Worm (Caenorhabditis elegans): ENCODE results near the gene ugt-13.

Gene ugt-13

ce11 chrV:4890781-4891180 is 17.9 kb upstream of the ugt-13 start:
- peak; percentile 86 for TF ChIP-seq set-16 (GFP tag; IDR thresholded peaks at IDR 0.05)
- no peak for TF ChIP-seq dve-1 (tag; optimal IDR thresholded peaks at IDR 0.05; ENCODE audit: insufficient read depth)

DNA sequence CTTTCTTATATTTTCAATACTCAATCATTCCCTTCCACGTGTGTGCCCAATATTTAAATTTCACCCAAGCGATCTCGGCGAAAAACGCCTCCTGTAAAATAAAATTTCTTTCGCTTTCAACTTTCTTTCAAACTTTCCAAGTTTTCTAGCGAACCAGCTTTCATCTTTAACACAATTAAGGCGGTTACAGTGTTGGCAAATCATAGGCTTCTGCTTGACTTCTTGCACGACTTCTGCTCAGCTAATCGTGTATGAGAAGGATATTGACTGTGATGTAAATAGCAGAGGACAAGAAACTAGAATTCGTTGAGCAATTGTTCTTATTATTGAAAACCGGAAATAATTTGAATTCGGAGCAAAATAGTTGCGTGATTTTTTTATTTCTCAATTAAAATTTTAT is 17.4 kb upstream of the ugt-13 start:
- no peak for TF ChIP-seq nhr-76 (tag; optimal IDR thresholded peaks at IDR 0.05)
- no peak for TF ChIP-seq nhr-41 (GFP tag; IDR thresholded peaks at IDR 0.05)
- no peak for TF ChIP-seq hif-1 (tag; optimal IDR thresholded peaks at IDR 0.05)
- TF ChIP-seq ceh-20 (GFP tag; IDR thresholded peaks at IDR 0.05) = no peak
- no peak for TF ChIP-seq skn-1 (tag; optimal IDR thresholded peaks at IDR 0.05)
- no peak for TF ChIP-seq nhr-25 (tag; optimal IDR thresholded peaks at IDR 0.05; ENCODE audit: borderline replicate concordance, insufficient read depth)
- TF ChIP-seq nhr-111 (GFP tag; optimal IDR thresholded peaks at IDR 0.05) = no peak
- no peak for TF ChIP-seq pha-4 (GFP tag; IDR thresholded peaks at IDR 0.05)
- no peak for TF ChIP-seq pha-4 (tag; optimal IDR thresholded peaks at IDR 0.05)
- peak; percentile 30 for TF ChIP-seq F49E8.2 (tag; optimal IDR thresholded peaks at IDR 0.05; ENCODE audit: borderline replicate concordance)
- no peak for TF ChIP-seq mxl-2 (GFP tag; conservative IDR thresholded peaks at IDR 0.05)
- TF ChIP-seq nhr-6 (tag; optimal IDR thresholded peaks at IDR 0.05) = no peak
- peak; percentile 60 for TF ChIP-seq lin-38 (GFP tag; IDR thresholded peaks at IDR 0.05)
- TF ChIP-seq mes-2 (tag; optimal IDR thresholded peaks at IDR 0.05; ENCODE audit: poor library complexity, severe bottlenecking) = no peak
- TF ChIP-seq T26A8.4 (GFP tag; IDR thresholded peaks at IDR 0.05) = no peak
- no peak for TF ChIP-seq ceh-28 (tag; optimal IDR thresholded peaks at IDR 0.05)
- no peak for TF ChIP-seq daf-8 (GFP tag; IDR thresholded peaks at IDR 0.05)
- TF ChIP-seq spr-1 (tag; optimal IDR thresholded peaks at IDR 0.05) = no peak
- TF ChIP-seq attf-4 (tag; optimal IDR thresholded peaks at IDR 0.05) = no peak
- TF ChIP-seq duxl-1 (tag; optimal IDR thresholded peaks at IDR 0.05; ENCODE audit: poor library complexity) = no peak
- peak; percentile 26 for TF ChIP-seq unc-130 (GFP tag; optimal IDR thresholded peaks at IDR 0.05)
- no peak for TF ChIP-seq zfp-2 (tag; optimal IDR thresholded peaks at IDR 0.05)
- TF ChIP-seq zfp-3 (GFP tag; conservative IDR thresholded peaks at IDR 0.05) = no peak
- TF ChIP-seq aha-1 (tag) = no peak
- no peak for TF ChIP-seq ceh-44 (GFP tag; IDR thresholded peaks at IDR 0.05)
- TF ChIP-seq php-3 (GFP tag; IDR thresholded peaks at IDR 0.05) = no peak

DNA sequence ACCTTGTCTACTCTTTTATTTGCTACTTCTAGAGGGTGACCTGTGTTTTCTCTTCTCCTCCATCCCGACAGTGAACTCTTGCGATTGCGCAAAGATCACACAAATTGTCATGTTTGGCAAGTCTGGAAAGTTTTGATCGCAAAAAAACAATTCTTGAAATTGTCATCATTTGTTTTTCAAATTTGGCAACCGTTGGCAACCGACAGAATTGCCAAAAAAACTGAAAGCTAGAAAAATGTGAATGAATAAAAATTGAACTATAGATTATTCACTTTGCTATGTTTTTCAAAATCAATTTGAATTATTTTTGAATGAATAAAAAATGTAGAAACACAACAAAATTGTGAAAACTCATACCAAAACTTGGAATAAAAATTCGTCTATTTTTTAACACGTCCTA is 13.7 kb upstream of the ugt-13 start, which contains the start of gene ugt-11:
Gene ugt-11 (minus strand): TSS at position 101 of the 400 bp plus-strand sequence.
- TF ChIP-seq lir-3 (tag; optimal IDR thresholded peaks at IDR 0.05) (no peak), aha-1 (tag) (peak; percentile 21)

DNA sequence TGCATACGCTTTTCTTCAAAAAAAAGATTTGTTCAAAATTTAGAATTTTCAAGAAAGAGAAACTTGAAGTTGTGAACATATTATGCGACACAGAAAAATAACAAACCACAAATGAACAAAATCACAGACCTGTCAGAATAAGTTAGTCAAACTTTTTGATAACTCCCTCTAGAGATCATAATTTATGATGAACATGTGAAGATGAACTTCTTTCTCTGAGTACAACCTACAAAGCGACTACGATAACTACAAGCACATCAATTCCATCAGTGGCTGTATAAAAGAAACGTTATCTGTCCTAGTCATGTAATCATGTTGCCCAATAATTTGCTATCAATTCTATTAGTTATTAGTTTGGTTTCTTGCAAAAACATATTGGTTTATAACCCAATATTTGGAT is 12.9 kb upstream of the ugt-13 start, which contains the start of gene ugt-9:
Gene ugt-9 (plus strand): TSS at position 305 of the 400 bp plus-strand sequence.
- TF ChIP-seq unc-62 (GFP tag; optimal IDR thresholded peaks at IDR 0.05 in 1 of 2) (peak in 1 of 2 experiments; percentile 84), unc-62 (tag; optimal IDR thresholded peaks at IDR 0.05) (no peak), nhr-77 (tag; optimal IDR thresholded peaks at IDR 0.05) (peak; percentile 53), lin-29 (GFP tag; IDR thresholded peaks at IDR 0.05) (no peak), daf-16 (GFP tag; optimal IDR thresholded peaks at IDR 0.05) (no peak), daf-16 (tag; optimal IDR thresholded peaks at IDR 0.05) (peak; percentile 17), nhr-28 (tag; optimal IDR thresholded peaks at IDR 0.05) (peak; percentile 99), zip-11 (GFP tag; IDR thresholded peaks at IDR 0.05) (no peak), nhr-76 (tag; optimal IDR thresholded peaks at IDR 0.05) (no peak)

Measured in whole organism, L4 larva.